Worm (Caenorhabditis elegans): ENCODE data around the gene mls-1.
A peak's percentile ranks its signal among the peaks of the same experiment; 100 is the strongest.
"Not testable (repeated sequence)": the region's sequence is repeated elsewhere in the genome, so short reads cannot be mapped to it uniquely, and the experiment has no call there.

Gene mls-1

DNA sequence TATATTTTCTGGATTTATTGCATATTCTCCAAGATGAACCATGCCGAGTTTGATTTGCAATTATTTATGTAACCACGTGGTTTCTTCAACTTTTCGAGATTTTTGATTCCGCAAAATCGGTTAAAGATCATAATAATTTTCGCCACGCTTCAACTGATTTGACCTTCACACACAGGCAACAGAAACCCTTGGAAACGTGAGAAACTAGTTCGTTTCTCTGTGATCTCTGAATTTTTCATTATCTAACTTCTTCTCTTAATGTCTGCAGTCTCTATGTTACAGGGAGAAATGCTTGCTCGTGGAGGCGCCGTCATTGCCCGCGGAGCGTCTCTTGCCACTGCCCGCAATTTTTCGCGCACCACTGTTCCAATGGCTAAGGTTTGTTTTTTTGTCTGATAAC lies 5.2 kb downstream of the mls-1 start, which contains the start of gene fum-1:
fum-1 (plus strand) TSS at position 259 of the 400 bp plus-strand sequence.
- TF ChIP-seq C16A3.4 (tag; optimal IDR thresholded peaks at IDR 0.05), result peak; percentile 48
- peak; percentile 42 for TF ChIP-seq xbp-1 (tag; optimal IDR thresholded peaks at IDR 0.05)
- no peak for TF ChIP-seq snpc-4 (tag; optimal IDR thresholded peaks at IDR 0.05)
- TF ChIP-seq mef-2 (tag; optimal IDR thresholded peaks at IDR 0.05), result no peak
- peak; percentile 9 for TF ChIP-seq lin-13 (GFP tag; optimal IDR thresholded peaks at IDR 0.05)
- TF ChIP-seq nhr-76 (tag; optimal IDR thresholded peaks at IDR 0.05), result no peak
- TF ChIP-seq elt-2 (tag; optimal IDR thresholded peaks at IDR 0.05), result peak; percentile 10
- peak; percentile 28 to 69 for TF ChIP-seq lin-35 (GFP tag; optimal IDR thresholded peaks at IDR 0.05)
- peak; percentile 61 to 69 for TF ChIP-seq efl-1 (optimal IDR thresholded peaks at IDR 0.05)
- peak; percentile 48 to 80 for TF ChIP-seq efl-1 (GFP tag; optimal IDR thresholded peaks at IDR 0.05 in 1 of 2)
- TF ChIP-seq nhr-19 (GFP tag; conservative IDR thresholded peaks at IDR 0.05), result peak; percentile 37
- peak; percentile 14 for TF ChIP-seq F16B12.6 (tag; optimal IDR thresholded peaks at IDR 0.05)
- no peak for TF ChIP-seq zag-1 (tag; optimal IDR thresholded peaks at IDR 0.05)
- TF ChIP-seq fkh-10 (GFP tag; optimal IDR thresholded peaks at IDR 0.05), result no peak
- TF ChIP-seq swsn-7 (tag; optimal IDR thresholded peaks at IDR 0.05), result peak; percentile 7
- peak; percentile 56 for TF ChIP-seq nhr-20 (tag; optimal IDR thresholded peaks at IDR 0.05)
- TF ChIP-seq lsy-2 (tag; optimal IDR thresholded peaks at IDR 0.05), result peak; percentile 36 to 67
- TF ChIP-seq nhr-85 (tag), result peak; percentile 91
- peak; percentile 14 to 47 (median 31) for TF ChIP-seq dpl-1 (GFP tag; optimal IDR thresholded peaks at IDR 0.05)
- TF ChIP-seq nhr-47 (tag; optimal IDR thresholded peaks at IDR 0.05), result peak; percentile 61
- TF ChIP-seq sptf-1 (tag; optimal IDR thresholded peaks at IDR 0.05), result no peak
- TF ChIP-seq blmp-1 (tag; optimal IDR thresholded peaks at IDR 0.05), result peak; percentile 46
- TF ChIP-seq ceh-63 (GFP tag; optimal IDR thresholded peaks at IDR 0.05), result no peak
- TF ChIP-seq tbx-2 (tag; optimal IDR thresholded peaks at IDR 0.05), result peak; percentile 32
- peak; percentile 74 for TF ChIP-seq grh-1 (GFP tag; IDR thresholded peaks at IDR 0.05)
- TF ChIP-seq nhr-71 (tag; optimal IDR thresholded peaks at IDR 0.05), result peak; percentile 64
- TF ChIP-seq ceh-82 (tag; optimal IDR thresholded peaks at IDR 0.05), result peak in 2 of 3 experiments; percentile 20 to 24
- peak; percentile 41 for TF ChIP-seq ama-1 (optimal IDR thresholded peaks at IDR 0.05)
- peak in 1 of 2 experiments; percentile 77 for TF ChIP-seq mdl-1 (tag; optimal IDR thresholded peaks at IDR 0.05)
- peak; percentile 7 for TF ChIP-seq fos-1 (tag; optimal IDR thresholded peaks at IDR 0.05)
- peak; percentile 53 for TF ChIP-seq nhr-77 (tag; optimal IDR thresholded peaks at IDR 0.05)
- no peak for TF ChIP-seq unc-62 (GFP tag; optimal IDR thresholded peaks at IDR 0.05)
- peak; percentile 47 for TF ChIP-seq nhr-90 (tag; optimal IDR thresholded peaks at IDR 0.05; ENCODE audit: poor library complexity)
- TF ChIP-seq mep-1 (tag; optimal IDR thresholded peaks at IDR 0.05), result peak; percentile 62
- TF ChIP-seq lin-14 (GFP tag; optimal IDR thresholded peaks at IDR 0.05), result peak; percentile 84
- peak; percentile 65 for TF ChIP-seq snu-23 (GFP tag; optimal IDR thresholded peaks at IDR 0.05)
- TF ChIP-seq lin-39 (tag; optimal IDR thresholded peaks at IDR 0.05), result peak; percentile 8
- TF ChIP-seq aha-1 (tag; optimal IDR thresholded peaks at IDR 0.05), result no peak
- peak; percentile 13 for TF ChIP-seq fkh-8 (tag; optimal IDR thresholded peaks at IDR 0.05)
- TF ChIP-seq rnt-1 (tag; optimal IDR thresholded peaks at IDR 0.05), result peak; percentile 48

- TF ChIP-seq fos-1 (tag; optimal IDR thresholded peaks at IDR 0.05); ets-5 (GFP tag; IDR thresholded peaks at IDR 0.05); sox-4 (tag; optimal IDR thresholded peaks at IDR 0.05): not testable (repeated sequence)
Measured at ce11 chrIII:7468980-7469379, 8.8 kb downstream of the mls-1 start, which contains the start of gene H14A12.5. H14A12.5 (minus strand) TSS chrIII:7469080.

DNA sequence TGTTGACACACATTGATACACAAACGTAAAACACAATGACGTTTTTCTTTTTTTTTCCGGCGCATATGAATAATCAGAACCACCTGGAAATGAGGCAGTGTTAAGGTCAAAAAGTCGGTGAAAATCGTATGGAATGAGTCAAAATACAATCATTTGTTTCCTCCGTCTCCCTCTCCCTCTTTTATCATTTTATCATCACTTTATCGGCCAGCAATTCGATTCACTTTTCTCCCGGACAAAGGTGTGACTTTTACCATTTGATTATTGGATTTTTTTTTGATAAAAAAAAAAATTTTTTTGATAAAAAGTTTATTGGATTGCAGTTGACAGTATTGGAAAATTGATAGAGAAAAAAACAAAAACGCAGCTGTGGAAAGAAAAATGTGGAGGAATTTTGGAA lies 18.8 kb downstream of the mls-1 start:
- TF ChIP-seq nhr-47 (tag; optimal IDR thresholded peaks at IDR 0.05), result no peak
- TF ChIP-seq lin-14 (GFP tag; optimal IDR thresholded peaks at IDR 0.05), result peak; percentile 5
- TF ChIP-seq blmp-1 (tag; optimal IDR thresholded peaks at IDR 0.05), result peak; percentile 39
- TF ChIP-seq aly-2 (tag; optimal IDR thresholded peaks at IDR 0.05), result no peak
- TF ChIP-seq nhr-85 (tag), result no peak
- peak; percentile 89 for TF ChIP-seq elt-2 (tag; optimal IDR thresholded peaks at IDR 0.05)
- TF ChIP-seq tlp-1 (tag; optimal IDR thresholded peaks at IDR 0.05), result peak; percentile 53
- TF ChIP-seq lin-35 (GFP tag; optimal IDR thresholded peaks at IDR 0.05), result peak in 1 of 2 experiments; percentile 4

Measured in whole organism, L1 larva.